Fruit fly (Drosophila melanogaster) whole organism, embryonic: ENCODE data around the gene CG13862.

ENCODE experiments used
- Ada2b ChIP-seq: fragments of 200-800 bp; sonication (Bioruptor generic); IDR thresholded peaks from 2 replicates; pipeline ENCODE4 v1.3.6; 2022; ENCODE audit warnings: missing biosample characterization, missing genetic modification characterization
- BEAF-32 ChIP-seq: fragments of 200-800 bp; sonication (Bioruptor generic); optimal IDR thresholded peaks from 3 replicates; lab custom pipeline; 2017; ENCODE audit warnings: missing biosample characterization, missing genetic modification characterization, mild to moderate bottlenecking, moderate library complexity, missing genetic modification reagents
- Bteb2 ChIP-seq: fragments of 200-800 bp; sonication (Bioruptor generic); optimal IDR thresholded peaks from 2 replicates; lab custom pipeline; 2016; ENCODE audit warnings: missing biosample characterization, missing genetic modification characterization
- C15 ChIP-seq: fragments of 200-800 bp; sonication (Bioruptor generic); IDR thresholded peaks from 3 replicates; pipeline ENCODE4 v1.3.6; 2022; ENCODE audit warnings: missing biosample characterization, missing genetic modification characterization
- CG11093 ChIP-seq: fragments of 200-800 bp; sonication (Bioruptor generic); IDR thresholded peaks from 3 replicates; pipeline ENCODE4 v1.3.6; 2022; ENCODE audit warnings: missing biosample characterization, missing genetic modification characterization
- CG11398 ChIP-seq: fragments of 200-800 bp; sonication (Bioruptor generic); optimal IDR thresholded peaks from 2 replicates; lab custom pipeline; 2016; ENCODE audit warnings: missing biosample characterization, missing genetic modification characterization
- CG13296 ChIP-seq: fragments of 200-800 bp; sonication (Bioruptor generic); optimal IDR thresholded peaks from 3 replicates; lab custom pipeline; 2018; ENCODE audit warnings: missing biosample characterization, mild to moderate bottlenecking, missing genetic modification characterization
- CG1529 ChIP-seq: fragments of 200-800 bp; sonication (Bioruptor generic); optimal IDR thresholded peaks from 3 replicates; lab custom pipeline; 2018; ENCODE audit warnings: missing biosample characterization, missing genetic modification characterization
- CG15479 ChIP-seq: fragments of 200-800 bp; sonication (Bioruptor generic); optimal IDR thresholded peaks from 3 replicates; lab custom pipeline; 2019; ENCODE audit warnings: missing biosample characterization, mild to moderate bottlenecking, missing genetic modification characterization, moderate library complexity
- CG2129 ChIP-seq: fragments of 200-800 bp; sonication (Bioruptor generic); IDR thresholded peaks from 2 replicates; pipeline ENCODE4 v1.3.6; 2022; ENCODE audit warnings: missing biosample characterization, missing genetic modification characterization; ENCODE audit not compliant: partially characterized antibody
- CG2678 ChIP-seq: fragments of 200-800 bp; sonication (Bioruptor generic); optimal IDR thresholded peaks from 3 replicates; lab custom pipeline; 2019; ENCODE audit warnings: missing biosample characterization, mild to moderate bottlenecking, missing genetic modification characterization, moderate library complexity
- CG30020 ChIP-seq: fragments of 200-800 bp; optimal IDR thresholded peaks from 2 replicates; lab custom pipeline; 2019; ENCODE audit warnings: missing biosample characterization, mild to moderate bottlenecking, missing genetic modification characterization, moderate library complexity
- CG32532 ChIP-seq: fragments of 200-800 bp; sonication (Bioruptor generic); IDR thresholded peaks from 2 replicates; pipeline ENCODE4 v1.3.6; 2022; ENCODE audit warnings: missing biosample characterization, missing genetic modification characterization
- CG32767 ChIP-seq: fragments of 200-800 bp; sonication (Bioruptor generic); IDR thresholded peaks from 2 replicates; pipeline ENCODE4 v1.3.6; 2022; ENCODE audit warnings: missing biosample characterization, missing genetic modification characterization
- CG3281 ChIP-seq: fragments of 200-800 bp; sonication (Bioruptor generic); optimal IDR thresholded peaks from 3 replicates; lab custom pipeline; 2017; ENCODE audit warnings: missing biosample characterization, mild to moderate bottlenecking, missing genetic modification characterization
- CG4360 ChIP-seq: fragments of 200-800 bp; sonication (Bioruptor generic); IDR thresholded peaks from 2 replicates; pipeline ENCODE4 v1.3.6; 2022; ENCODE audit warnings: missing biosample characterization, missing genetic modification characterization
- CG7556 ChIP-seq: fragments of 200-800 bp; sonication (Bioruptor generic); optimal IDR thresholded peaks from 2 replicates; lab custom pipeline; 2017; ENCODE audit warnings: missing biosample characterization, mild to moderate bottlenecking, missing genetic modification characterization
- CG7928 ChIP-seq: fragments of 200-800 bp; sonication (Bioruptor generic); optimal IDR thresholded peaks from 2 replicates; lab custom pipeline; 2017; ENCODE audit warnings: missing biosample characterization, mild to moderate bottlenecking, missing genetic modification characterization
- CG8765 ChIP-seq: fragments of 200-800 bp; sonication (Bioruptor generic); IDR thresholded peaks from 2 replicates; pipeline ENCODE4 v1.3.6; 2022; ENCODE audit warnings: missing biosample characterization, missing genetic modification characterization
- D19A ChIP-seq: fragments of 200-800 bp; optimal IDR thresholded peaks from 3 replicates; lab custom pipeline; 2019; ENCODE audit warnings: missing biosample characterization, mild to moderate bottlenecking, missing genetic modification characterization, moderate library complexity
- Dp ChIP-seq: fragments of 200-800 bp; sonication (Bioruptor generic); optimal IDR thresholded peaks from 2 replicates; lab custom pipeline; 2018; ENCODE audit warnings: missing biosample characterization, mild to moderate bottlenecking, missing genetic modification characterization, moderate library complexity
- Ets65A ChIP-seq: fragments of 200-800 bp; sonication (Bioruptor generic); peaks from one replicate; lab custom pipeline; 2016; ENCODE audit warnings: missing biosample characterization, missing genetic modification characterization
- Fer2 ChIP-seq: fragments of 200-800 bp; sonication (Bioruptor generic); optimal IDR thresholded peaks from 2 replicates; lab custom pipeline; 2018; ENCODE audit warnings: missing biosample characterization, mild to moderate bottlenecking, missing genetic modification characterization, moderate library complexity
- Gsc ChIP-seq: fragments of 200-800 bp; sonication (Bioruptor generic); IDR thresholded peaks from 2 replicates; pipeline ENCODE4 v1.3.6; 2022; ENCODE audit warnings: missing biosample characterization, missing genetic modification characterization
- H2.0 ChIP-seq: fragments of 200-800 bp; sonication (Bioruptor generic); IDR thresholded peaks from 2 replicates; pipeline ENCODE4 v1.3.6; 2022; ENCODE audit warnings: missing biosample characterization, missing genetic modification characterization
- HLHmδ ChIP-seq: fragments of 200-800 bp; sonication (Bioruptor generic); optimal IDR thresholded peaks from 2 replicates; lab custom pipeline; 2018; ENCODE audit warnings: missing biosample characterization, mild to moderate bottlenecking, missing genetic modification characterization, moderate library complexity
- MBD-R2 ChIP-seq: fragments of 200-800 bp; sonication (Bioruptor generic); IDR thresholded peaks from 2 replicates; pipeline ENCODE4 v1.3.6; 2022; ENCODE audit warnings: missing biosample characterization, missing genetic modification characterization
- NFAT ChIP-seq: fragments of 200-800 bp; sonication (Bioruptor generic); IDR thresholded peaks from 2 replicates; pipeline ENCODE4 v1.3.6; 2022; ENCODE audit warnings: missing biosample characterization, missing genetic modification characterization
- NK7.1 ChIP-seq: fragments of 200-800 bp; sonication (Bioruptor generic); optimal IDR thresholded peaks from 3 replicates; lab custom pipeline; 2016; ENCODE audit warnings: missing biosample characterization, missing genetic modification characterization
- PHDP ChIP-seq: fragments of 200-800 bp; sonication (Bioruptor generic); optimal IDR thresholded peaks from 3 replicates; lab custom pipeline; 2018; ENCODE audit warnings: missing biosample characterization, mild to moderate bottlenecking, missing genetic modification characterization, moderate library complexity
- Ptx1 ChIP-seq: fragments of 200-800 bp; sonication (Bioruptor generic); IDR thresholded peaks from 2 replicates; pipeline ENCODE4 v1.3.6; 2022; ENCODE audit warnings: missing biosample characterization, missing genetic modification characterization
- Ssrp ChIP-seq: fragments of 200-800 bp; sonication (Bioruptor generic); optimal IDR thresholded peaks from 2 replicates; lab custom pipeline; 2018; ENCODE audit warnings: missing biosample characterization, mild to moderate bottlenecking, missing genetic modification characterization, moderate library complexity
- Xrp1 ChIP-seq: fragments of 200-800 bp; sonication (Bioruptor generic); IDR thresholded peaks from 2 replicates; pipeline ENCODE4 v1.3.6; 2022; ENCODE audit warnings: missing biosample characterization, missing genetic modification characterization
- ase ChIP-seq: fragments of 200-800 bp; sonication (Bioruptor generic); IDR thresholded peaks from 3 replicates; pipeline ENCODE4 v1.3.6; 2022; ENCODE audit warnings: missing biosample characterization, missing genetic modification characterization
- chn ChIP-seq: fragments of 200-800 bp; sonication (Bioruptor generic); optimal IDR thresholded peaks from 2 replicates; lab custom pipeline; 2016; ENCODE audit warnings: missing biosample characterization, missing genetic modification characterization
- gt ChIP-seq: fragments of 200-800 bp; sonication (Bioruptor generic); IDR thresholded peaks from 2 replicates; pipeline ENCODE4 v1.3.6; 2022; ENCODE audit warnings: missing biosample characterization, missing genetic modification characterization
- hbn ChIP-seq: fragments of 200-800 bp; sonication (Bioruptor generic); IDR thresholded peaks from 2 replicates; pipeline ENCODE4 v1.3.6; 2022; ENCODE audit warnings: missing biosample characterization, missing genetic modification characterization; ENCODE audit not compliant: partially characterized antibody
- hkb ChIP-seq, 2 experiments: fragments of 200-800 bp in 1 of 2; fragments of >200 bp in 1 of 2; sonication (Bioruptor generic) in 1 of 2; IDR thresholded peaks in 1 of 2; optimal IDR thresholded peaks in 1 of 2; 2 replicates each; pipeline versions ENCODE4 v1.3.6 to Lab custom; 2017 to 2022; ENCODE audit warnings: missing biosample characterization in 1 of 2, missing genetic modification characterization in 1 of 2
- knrl ChIP-seq: fragments of 200-800 bp; sonication (Bioruptor generic); IDR thresholded peaks from 3 replicates; pipeline ENCODE4 v1.3.6; 2022; ENCODE audit warnings: missing biosample characterization, missing genetic modification characterization; ENCODE audit not compliant: partially characterized antibody
- peb ChIP-seq: fragments of 200-800 bp; sonication (Bioruptor generic); IDR thresholded peaks from 2 replicates; pipeline ENCODE4 v1.3.6; 2022; ENCODE audit warnings: missing biosample characterization, missing genetic modification characterization
- pros ChIP-seq: fragments of 200-800 bp; sonication (Bioruptor generic); optimal IDR thresholded peaks from 3 replicates; lab custom pipeline; 2019; ENCODE audit warnings: missing biosample characterization, mild to moderate bottlenecking, missing genetic modification characterization, moderate library complexity
- psq ChIP-seq: fragments of 200-800 bp; sonication (Bioruptor generic); optimal IDR thresholded peaks from 2 replicates; lab custom pipeline; 2017; ENCODE audit warnings: missing biosample characterization, missing genetic modification characterization
- rib ChIP-seq: fragments of 200-800 bp; sonication (Bioruptor generic); IDR thresholded peaks from 2 replicates; pipeline ENCODE4 v1.3.6; 2022; ENCODE audit warnings: missing biosample characterization, missing genetic modification characterization
- run ChIP-seq: fragments of 200-800 bp; sonication (Bioruptor generic); optimal IDR thresholded peaks from 3 replicates; lab custom pipeline; 2018; ENCODE audit warnings: missing biosample characterization, mild to moderate bottlenecking, missing genetic modification characterization
- schlank ChIP-seq: fragments of 200-800 bp; sonication (Bioruptor generic); optimal IDR thresholded peaks from 2 replicates; lab custom pipeline; 2018; ENCODE audit warnings: missing biosample characterization, mild to moderate bottlenecking, missing genetic modification characterization
- sd ChIP-seq: fragments of 200-800 bp; sonication (Bioruptor generic); optimal IDR thresholded peaks from 3 replicates; lab custom pipeline; 2018; ENCODE audit warnings: missing biosample characterization, mild to moderate bottlenecking, missing genetic modification characterization, moderate library complexity
- sna ChIP-seq: fragments of 200-800 bp; sonication (Bioruptor generic); IDR thresholded peaks from 2 replicates; pipeline ENCODE4 v1.3.6; 2022; ENCODE audit warnings: missing biosample characterization, missing genetic modification characterization; ENCODE audit not compliant: partially characterized antibody
- trh ChIP-seq: fragments of 200-800 bp; sonication (Bioruptor generic); optimal IDR thresholded peaks from 2 replicates; lab custom pipeline; 2016; ENCODE audit warnings: missing biosample characterization, missing genetic modification characterization
- ttk ChIP-seq: fragments of 200-800 bp; sonication (Bioruptor generic); IDR thresholded peaks from 2 replicates; pipeline ENCODE4 v2.1.2; 2022; ENCODE audit warnings: missing biosample characterization, missing genetic modification characterization
- usp ChIP-seq: fragments of >200 bp; optimal IDR thresholded peaks from 2 replicates; lab custom pipeline; 2017; ENCODE audit warnings: missing biosample characterization, missing genetic modification characterization

The CG13862 gene

DNA sequence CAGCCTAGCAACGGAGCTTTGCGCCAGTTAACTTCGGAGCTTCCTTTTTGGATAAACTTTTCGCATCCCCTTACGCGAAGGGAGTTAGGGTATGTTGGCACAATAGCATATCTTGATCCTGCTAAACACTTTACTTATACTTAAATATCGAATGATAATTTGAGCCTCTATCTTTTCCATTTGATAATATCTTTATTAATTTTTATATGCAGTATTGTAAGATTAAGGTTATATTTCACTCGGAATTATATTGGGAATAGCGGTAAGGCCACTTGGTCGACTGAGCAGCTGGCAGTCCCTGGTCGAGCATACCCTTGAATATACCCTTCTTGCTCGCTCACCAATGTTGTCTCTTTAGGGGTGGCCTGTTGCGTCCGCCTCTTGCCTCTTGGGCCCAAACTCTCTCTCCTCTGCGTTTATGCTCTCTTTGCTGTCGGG lies 37.0 kb downstream of the CG13862 start (continued):
- TF ChIP-seq MBD-R2 (GFP tag; lab: Robert Waterston, UW): peak; percentile 38; the same call in 1 of the 2 replicates
- peak; percentile 82 for TF ChIP-seq Ptx1 (GFP tag; lab: Robert Waterston, UW)
- TF ChIP-seq Ets65A (GFP tag; lab: Kevin White, UChicago): peak; percentile 87
- no peak for TF ChIP-seq CG2129 (GFP tag; lab: Robert Waterston, UW)
- peak; percentile 79 for TF ChIP-seq CG2678 (tag; lab: Kevin White, UChicago)
- TF ChIP-seq CG7556 (GFP tag; lab: Kevin White, UChicago): peak; percentile 80
- TF ChIP-seq CG11093 (GFP tag; lab: Robert Waterston, UW): peak; percentile 55; the same call in 1 of the 3 replicates
- TF ChIP-seq Ssrp (tag; lab: Kevin White, UChicago): peak; percentile 48
- no peak; the same call in 1 of the 2 replicates for TF ChIP-seq Xrp1 (GFP tag; lab: Robert Waterston, UW)
- no peak for TF ChIP-seq knrl (GFP tag; lab: Robert Waterston, UW)
- TF ChIP-seq H2.0: peak; percentile 83
- TF ChIP-seq hbn: no peak
- no peak for TF ChIP-seq HLHmδ (GFP tag; lab: Kevin White, UChicago)
- no peak for TF ChIP-seq rib (GFP tag; lab: Robert Waterston, UW)
- TF ChIP-seq peb (GFP tag; lab: Robert Waterston, UW): 0 out of 2 replicates have a peak, but pooled peaks have one; percentile 39
- no peak for TF ChIP-seq pros (GFP tag; lab: Kevin White, UChicago)
- 0 out of 3 replicates have a peak, but pooled peaks have one; percentile 40 for TF ChIP-seq ase (GFP tag; lab: Robert Waterston, UW)
- no peak for TF ChIP-seq sna (GFP tag; lab: Robert Waterston, UW)
- peak; percentile 8 for TF ChIP-seq run
- TF ChIP-seq CG8765: peak; percentile 6; the same call in 1 of the 2 replicates
- TF ChIP-seq Dp (GFP tag; lab: Kevin White, UChicago): no peak
- TF ChIP-seq psq (GFP tag; lab: Kevin White, UChicago): no peak
- TF ChIP-seq CG3281 (GFP tag; lab: Kevin White, UChicago): peak; percentile 69
- peak; percentile 84 for TF ChIP-seq Ada2b
- no peak; the same call in 1 of the 2 replicates for TF ChIP-seq CG4360 (GFP tag; lab: Robert Waterston, UW)
- TF ChIP-seq CG15479 (GFP tag; lab: Kevin White, UChicago): no peak
- no peak for TF ChIP-seq Bteb2
- TF ChIP-seq Gsc (GFP tag; lab: Robert Waterston, UW): no peak
- no peak for TF ChIP-seq sd (tag; lab: Kevin White, UChicago)
- TF ChIP-seq NFAT: peak; percentile 65; the same call in 1 of the 2 replicates
- no peak for TF ChIP-seq hkb (optimal IDR thresholded peaks at IDR 0.05; lab: Kevin White, UChicago)
- peak; percentile 70 for TF ChIP-seq hkb (GFP tag; IDR thresholded peaks at IDR 0.05; lab: Robert Waterston, UW)
- peak; percentile 59 for TF ChIP-seq CG13296 (GFP tag; lab: Kevin White, UChicago)
- TF ChIP-seq NK7.1 (GFP tag; lab: Kevin White, UChicago): peak; percentile 57
- TF ChIP-seq gt: 0 out of 2 replicates have a peak, but pooled peaks have one; percentile 39
- TF ChIP-seq ttk (GFP tag; lab: Robert Waterston, UW): peak; percentile 55
- TF ChIP-seq BEAF-32 (GFP tag; lab: Kevin White, UChicago): no peak
- no peak for TF ChIP-seq CG1529 (GFP tag; lab: Kevin White, UChicago)
- peak; percentile 75 for TF ChIP-seq D19A (tag; lab: Kevin White, UChicago)
- peak; percentile 6 for TF ChIP-seq CG30020 (tag; lab: Kevin White, UChicago)
- peak; percentile 60 for TF ChIP-seq CG32767
- peak; percentile 59 for TF ChIP-seq PHDP
- TF ChIP-seq schlank: peak; percentile 23
- peak; percentile 32 for TF ChIP-seq chn
- TF ChIP-seq trh (GFP tag; lab: Kevin White, UChicago): peak; percentile 50
- TF ChIP-seq CG32532: peak; percentile 79
- TF ChIP-seq CG7928 (GFP tag; lab: Kevin White, UChicago): no peak
- TF ChIP-seq usp (GFP tag; lab: Kevin White, UChicago): no peak
- TF ChIP-seq Fer2 (tag; lab: Kevin White, UChicago): peak; percentile 45
- 0 out of 3 replicates have a peak, but pooled peaks have one; percentile 49 for TF ChIP-seq C15 (GFP tag; lab: Robert Waterston, UW)
- TF ChIP-seq CG11398 (GFP tag; lab: Kevin White, UChicago): no peak
